Worm (Caenorhabditis elegans) whole organism, young adult: ENCODE measurements around the gene enu-3.5.

ENCODE experiments used
- B0019.2 ChIP-seq: fragments of 200-800 bp; sonication (Bioruptor generic); conservative IDR thresholded peaks from 2 replicates; pipeline ENCODE4 v1.3.6; 2022; ENCODE audit warnings: missing genetic modification reagents, missing genetic modification characterization, missing compliant biosample characterization
- F22D6.2 ChIP-seq: sonication (generic microtip); optimal IDR thresholded peaks from 2 replicates; lab custom pipeline; 2016; ENCODE audit warnings: mild to moderate bottlenecking, missing genetic modification characterization, missing compliant biosample characterization
- F37B4.10 ChIP-seq: fragments of 200-800 bp; sonication (Bioruptor generic); IDR thresholded peaks from 2 replicates; pipeline ENCODE4 v1.3.6; 2022; ENCODE audit warnings: missing genetic modification characterization, missing compliant biosample characterization
- F57A8.1 ChIP-seq: fragments of 200-800 bp; sonication (Bioruptor generic); optimal IDR thresholded peaks from 2 replicates; lab custom pipeline; 2018; ENCODE audit warnings: mild to moderate bottlenecking, missing genetic modification characterization, moderate library complexity, missing compliant biosample characterization
- Y56A3A.18 ChIP-seq: fragments of 200-800 bp; sonication (Bioruptor generic); IDR thresholded peaks from 2 replicates; pipeline ENCODE4 v1.3.6; 2022; ENCODE audit warnings: missing genetic modification reagents, missing genetic modification characterization, missing compliant biosample characterization
- egl-18 ChIP-seq: fragments of 200-800 bp; sonication (Bioruptor generic); IDR thresholded peaks from 2 replicates; pipeline ENCODE4 v1.3.6; 2022; ENCODE audit warnings: missing genetic modification reagents, missing genetic modification characterization, missing compliant biosample characterization
- lin-54 ChIP-seq: fragments of 200-800 bp; sonication (Bioruptor generic); optimal IDR thresholded peaks from 2 replicates; lab custom pipeline; 2018; ENCODE audit warnings: mild to moderate bottlenecking, missing genetic modification characterization, missing compliant biosample characterization
- nhr-120 ChIP-seq: fragments of 200-800 bp; sonication (Bioruptor generic); IDR thresholded peaks from 2 replicates; pipeline ENCODE4 v1.3.6; 2022; ENCODE audit warnings: missing genetic modification characterization, missing compliant biosample characterization
- pha-4 ChIP-seq: fragments of 150-350 bp; sonication (generic microtip); optimal IDR thresholded peaks from 2 replicates; lab custom pipeline; 2014; ENCODE audit warnings: missing biosample characterization, missing genetic modification reagents, missing genetic modification characterization
- tlf-1 ChIP-seq: fragments of 200-800 bp; sonication (Bioruptor generic); optimal IDR thresholded peaks from 2 replicates; lab custom pipeline; 2018; ENCODE audit warnings: mild to moderate bottlenecking, missing genetic modification characterization, missing compliant biosample characterization
- unc-62 ChIP-seq: fragments of 150-350 bp; optimal IDR thresholded peaks from 2 replicates; lab custom pipeline; 2014; ENCODE audit warnings: missing biosample characterization, missing genetic modification reagents, missing genetic modification characterization

- TF ChIP-seq lin-54 (GFP tag; lab: Kevin White, UChicago) (no peak), nhr-120 (GFP tag; lab: Robert Waterston, UW) (no peak), unc-62 (GFP tag; lab: Kevin White, UChicago) (no peak), tlf-1 (no peak), egl-18 (GFP tag; lab: Robert Waterston, UW) (no peak), F57A8.1 (GFP tag; lab: Kevin White, UChicago) (no peak), B0019.2 (GFP tag; lab: Robert Waterston, UW) (no peak), F22D6.2 (tag; lab: Kevin White, UChicago) (no peak), Y56A3A.18 (GFP tag; lab: Robert Waterston, UW) (no peak), pha-4 (no peak), F37B4.10 (GFP tag; lab: Robert Waterston, UW) (no peak)
These were observed 39.7 kb upstream of the enu-3.5 start for ce11 chrIII:12838299-12838698.
